Worm (Caenorhabditis elegans) whole organism, early embryonic: Measurements from ENCODE around the gene act-2.

Experiments used
- B0310.2 ChIP-seq: sonication (generic microtip); optimal IDR thresholded peaks from 2 replicates; lab custom pipeline; 2016; ENCODE audit warnings: mild to moderate bottlenecking, missing genetic modification characterization, missing compliant biosample characterization
- F13C5.2 ChIP-seq: sonication (generic microtip); optimal IDR thresholded peaks from 2 replicates; lab custom pipeline; 2017; ENCODE audit warnings: mild to moderate bottlenecking, missing genetic modification characterization, inconsistent platforms, missing compliant biosample characterization
- aly-1 ChIP-seq: sonication (generic microtip); optimal IDR thresholded peaks from 2 replicates; lab custom pipeline; 2016; ENCODE audit warnings: missing genetic modification characterization, missing compliant biosample characterization
- ama-1 ChIP-seq: fragments of 150-350 bp; optimal IDR thresholded peaks from 2 replicates; lab custom pipeline; 2014
- ceh-13 ChIP-seq: fragments of 200-800 bp; sonication (Bioruptor generic); optimal IDR thresholded peaks from 2 replicates; lab custom pipeline; 2018; ENCODE audit warnings: mild to moderate bottlenecking, missing genetic modification characterization, missing compliant biosample characterization
- ceh-36 ChIP-seq: sonication (generic microtip); optimal IDR thresholded peaks from 2 replicates; lab custom pipeline; 2016; ENCODE audit warnings: missing genetic modification characterization, inconsistent platforms, missing compliant biosample characterization
- ets-7 ChIP-seq: sonication (generic microtip); optimal IDR thresholded peaks from 2 replicates; lab custom pipeline; 2016; ENCODE audit warnings: missing genotype, missing genetic modification characterization, missing compliant biosample characterization
- flt-1 ChIP-seq: fragments of 200-800 bp; sonication (Bioruptor generic); IDR thresholded peaks from 2 replicates; pipeline ENCODE4 v1.3.6; 2022; ENCODE audit warnings: missing genetic modification characterization, missing compliant biosample characterization
- hmbx-1 ChIP-seq: sonication (generic microtip); optimal IDR thresholded peaks from 2 replicates; lab custom pipeline; 2016; ENCODE audit warnings: mild to moderate bottlenecking, missing genetic modification characterization, missing compliant biosample characterization
- hmg-4 ChIP-seq: fragments of 200-800 bp; sonication (Bioruptor generic); optimal IDR thresholded peaks from 2 replicates; lab custom pipeline; 2018; ENCODE audit warnings: mild to moderate bottlenecking, missing genetic modification characterization, missing compliant biosample characterization
- hnd-1 ChIP-seq: sonication (generic microtip); optimal IDR thresholded peaks from 2 replicates; lab custom pipeline; 2016; ENCODE audit warnings: missing genetic modification characterization, missing compliant biosample characterization
- pes-1 ChIP-seq: fragments of 200-800 bp; sonication (Bioruptor generic); IDR thresholded peaks from 2 replicates; pipeline ENCODE4 v1.3.6; 2022; ENCODE audit warnings: missing genetic modification reagents, missing genetic modification characterization, missing compliant biosample characterization
- scrt-1 ChIP-seq: fragments of 200-800 bp; sonication (Bioruptor generic); IDR thresholded peaks from 2 replicates; pipeline ENCODE4 v1.3.6; 2022; ENCODE audit warnings: missing genetic modification characterization, missing compliant biosample characterization
- sea-1 ChIP-seq: fragments of 200-800 bp; sonication (Bioruptor generic); conservative IDR thresholded peaks from 2 replicates; pipeline ENCODE4 v1.3.6; 2022; ENCODE audit warnings: missing genetic modification characterization, missing compliant biosample characterization
- tbx-11 ChIP-seq: fragments of 200-800 bp; sonication (Bioruptor generic); IDR thresholded peaks from 2 replicates; pipeline ENCODE4 v1.3.6; 2022; ENCODE audit warnings: missing genetic modification characterization, missing compliant biosample characterization
- tbx-37 ChIP-seq: fragments of 200-800 bp; sonication (Bioruptor generic); conservative IDR thresholded peaks from 2 replicates; pipeline ENCODE4 v1.3.6; 2022; ENCODE audit warnings: missing genetic modification reagents, missing genetic modification characterization, missing compliant biosample characterization
- tra-4 ChIP-seq: sonication (generic microtip); optimal IDR thresholded peaks from 2 replicates; lab custom pipeline; 2017; ENCODE audit warnings: missing genetic modification characterization, missing compliant biosample characterization

Gene act-2

DNA sequence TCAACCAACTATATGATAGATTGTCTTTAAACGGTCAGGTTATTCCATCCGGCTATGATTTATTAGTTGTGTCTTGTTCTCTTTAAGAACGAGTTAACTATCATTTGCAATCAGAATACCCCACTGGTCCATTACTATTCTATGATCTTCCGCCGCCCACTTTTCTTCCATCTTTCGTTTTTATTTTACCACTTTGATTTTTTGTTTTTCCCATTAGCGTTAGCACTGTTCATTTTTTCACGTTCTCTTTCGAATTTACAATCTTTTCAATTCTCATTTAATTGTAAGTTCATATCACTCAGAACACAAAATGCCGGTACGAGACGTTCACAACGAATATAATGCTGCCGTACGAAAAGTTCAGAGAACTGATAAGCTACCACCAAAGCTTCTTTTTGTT is 24.1 kb downstream of the act-2 start, which contains the start of gene T04C12.7:
T04C12.7 (plus strand) TSS at position 301 of the 400 bp plus-strand sequence.
- TF ChIP-seq hmbx-1 (tag; lab: Kevin White, UChicago) (no peak), B0310.2 (tag; lab: Kevin White, UChicago) (no peak), ceh-13 (GFP tag; lab: Kevin White, UChicago) (no peak), ama-1 (lab: Kevin White, UChicago) (no peak), hmg-4 (no peak), ets-7 (tag; lab: Kevin White, UChicago) (no peak)

DNA sequence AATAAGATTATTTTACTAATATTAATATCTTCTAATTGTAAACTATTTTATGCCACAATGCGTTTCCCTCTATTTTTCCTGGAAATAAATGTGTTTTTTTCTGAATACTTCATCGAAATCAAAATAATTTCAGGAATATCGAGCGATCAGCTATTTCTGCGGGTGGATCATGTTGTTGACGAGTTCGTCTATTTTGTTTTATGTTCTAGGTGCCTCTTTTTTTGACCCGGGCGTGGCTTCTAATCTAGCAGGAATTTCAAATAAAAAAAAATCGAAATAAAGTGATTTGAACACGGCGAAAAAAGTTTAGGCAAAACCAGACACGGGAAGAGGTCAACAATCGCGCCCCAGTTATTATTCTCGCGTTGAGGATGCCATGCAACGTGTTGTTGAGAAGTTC is 26.0 kb downstream of the act-2 start, which contains the start of gene T04C12.33:
T04C12.33 (plus strand) TSS at position 301 of the 400 bp plus-strand sequence.
- TF ChIP-seq B0310.2 (tag; lab: Kevin White, UChicago) = no peak
- no peak for TF ChIP-seq pes-1 (GFP tag; lab: Robert Waterston, UW)
- TF ChIP-seq ets-7 (tag; lab: Kevin White, UChicago) = no peak
- no peak for TF ChIP-seq F13C5.2
- no peak for TF ChIP-seq hnd-1 (tag; lab: Kevin White, UChicago)
- TF ChIP-seq tbx-37 = no peak
- no peak for TF ChIP-seq scrt-1 (GFP tag; lab: Robert Waterston, UW)
- TF ChIP-seq sea-1 (GFP tag; lab: Robert Waterston, UW) = no peak
- TF ChIP-seq tbx-11 (GFP tag; lab: Robert Waterston, UW) = no peak

DNA sequence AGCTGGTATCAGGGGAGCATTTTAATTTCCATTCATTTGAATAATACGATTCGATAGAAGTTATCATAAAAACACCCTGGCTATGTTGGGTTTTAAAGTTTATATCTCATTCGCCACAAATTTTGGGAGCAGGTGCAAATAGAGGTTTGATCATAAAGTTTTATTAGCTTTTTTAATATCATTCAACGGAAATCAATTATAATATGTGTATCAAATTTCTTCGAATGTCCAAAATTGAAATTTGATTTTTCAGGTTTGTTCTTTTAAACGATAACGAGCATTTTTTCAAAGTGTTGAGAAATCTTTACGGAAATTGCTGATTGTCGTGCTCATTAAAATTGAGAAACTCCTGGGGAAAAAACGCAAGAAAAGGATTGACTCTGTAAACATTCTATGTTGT is 29.3 kb downstream of the act-2 start, which contains the start of gene srh-74:
srh-74 (minus strand) TSS at position 101 of the 400 bp plus-strand sequence.
- TF ChIP-seq ceh-13 (GFP tag; lab: Kevin White, UChicago) = no peak
- no peak for TF ChIP-seq ama-1 (lab: Kevin White, UChicago)
- no peak for TF ChIP-seq scrt-1 (GFP tag; lab: Robert Waterston, UW)
- no peak for TF ChIP-seq tra-4 (tag; lab: Kevin White, UChicago)
- TF ChIP-seq hmbx-1 (tag; lab: Kevin White, UChicago) = no peak
- TF ChIP-seq aly-1 (tag; lab: Kevin White, UChicago) = no peak
- no peak for TF ChIP-seq sea-1 (GFP tag; lab: Robert Waterston, UW)
- no peak for TF ChIP-seq tbx-11 (GFP tag; lab: Robert Waterston, UW)
- no peak for TF ChIP-seq ceh-36 (tag; lab: Kevin White, UChicago)
- TF ChIP-seq tbx-37 = no peak
- no peak for TF ChIP-seq hmg-4
- no peak for TF ChIP-seq flt-1 (GFP tag; lab: Robert Waterston, UW)
- no peak for TF ChIP-seq ets-7 (tag; lab: Kevin White, UChicago)
- no peak for TF ChIP-seq F13C5.2
- no peak for TF ChIP-seq B0310.2 (tag; lab: Kevin White, UChicago)

- TF ChIP-seq sea-1 (GFP tag; lab: Robert Waterston, UW) (no peak), pes-1 (GFP tag; lab: Robert Waterston, UW) (no peak), ceh-13 (GFP tag; lab: Kevin White, UChicago) (no peak), tbx-11 (GFP tag; lab: Robert Waterston, UW) (no peak), F13C5.2 (no peak), hmg-4 (no peak), aly-1 (tag; lab: Kevin White, UChicago) (no peak), flt-1 (GFP tag; lab: Robert Waterston, UW) (no peak)
Measured at ce11 chrV:11046730-11047129, 31.2 kb downstream of the act-2 start, which contains the start of gene dhs-18. Gene dhs-18 (minus strand): TSS chrV:11046833.

DNA sequence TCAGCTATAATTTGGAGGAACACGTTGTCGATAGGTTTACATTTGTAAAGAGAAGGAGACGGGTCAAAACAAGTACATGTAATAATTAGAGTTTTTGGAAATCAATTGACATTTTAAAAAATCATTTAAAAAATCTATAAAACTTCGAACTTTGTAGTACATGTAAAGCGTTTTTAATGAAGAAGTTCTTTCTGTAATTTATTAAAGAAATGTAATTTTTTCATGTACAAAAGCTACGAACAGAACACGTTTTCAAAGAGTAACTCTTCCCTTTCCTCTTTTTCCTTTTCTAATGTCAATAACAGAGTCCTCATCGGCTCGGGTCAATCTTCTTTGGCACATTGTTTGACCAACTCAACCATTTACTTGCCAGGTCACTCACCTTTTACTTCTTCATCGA is 34.2 kb downstream of the act-2 start, which contains the start of gene C45B11.6:
C45B11.6 (plus strand) TSS at position 301 of the 400 bp plus-strand sequence.
- no peak for TF ChIP-seq sea-1 (GFP tag; lab: Robert Waterston, UW)
- TF ChIP-seq F13C5.2 = no peak
- no peak for TF ChIP-seq hmg-4
- no peak for TF ChIP-seq B0310.2 (tag; lab: Kevin White, UChicago)
- no peak for TF ChIP-seq ama-1 (lab: Kevin White, UChicago)
- no peak for TF ChIP-seq tbx-37
- no peak for TF ChIP-seq ceh-13 (GFP tag; lab: Kevin White, UChicago)
- TF ChIP-seq tra-4 (tag; lab: Kevin White, UChicago) = no peak
- no peak for TF ChIP-seq hnd-1 (tag; lab: Kevin White, UChicago)
- no peak for TF ChIP-seq aly-1 (tag; lab: Kevin White, UChicago)
- no peak for TF ChIP-seq hmbx-1 (tag; lab: Kevin White, UChicago)
- TF ChIP-seq flt-1 (GFP tag; lab: Robert Waterston, UW) = no peak
- no peak for TF ChIP-seq tbx-11 (GFP tag; lab: Robert Waterston, UW)
- no peak for TF ChIP-seq scrt-1 (GFP tag; lab: Robert Waterston, UW)
- no peak for TF ChIP-seq ets-7 (tag; lab: Kevin White, UChicago)
- no peak for TF ChIP-seq ceh-36 (tag; lab: Kevin White, UChicago)
- TF ChIP-seq pes-1 (GFP tag; lab: Robert Waterston, UW) = no peak

DNA sequence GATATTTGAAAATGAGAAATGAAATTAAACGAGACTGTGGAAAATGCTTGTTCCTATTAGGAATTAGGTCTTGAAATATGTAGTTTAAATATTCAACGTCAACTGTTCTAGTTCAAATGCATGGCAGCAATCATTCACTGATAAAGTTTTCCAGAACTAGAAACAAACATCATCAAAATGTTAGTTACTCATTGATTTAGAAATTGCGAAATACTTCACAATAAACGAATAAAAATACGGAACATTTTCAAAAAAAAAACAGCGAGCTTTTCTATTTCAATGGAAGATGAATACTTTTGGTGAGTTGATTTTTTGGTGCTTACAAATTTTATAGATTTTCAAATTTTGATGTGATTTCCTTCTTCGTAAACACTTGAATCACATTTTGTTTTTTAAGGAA is 35.4 kb downstream of the act-2 start, which contains the start of gene C45B11.2:
C45B11.2 (plus strand) TSS at position 173 of the 400 bp plus-strand sequence.
- TF ChIP-seq hmbx-1 (tag; lab: Kevin White, UChicago) (no peak), ceh-13 (GFP tag; lab: Kevin White, UChicago) (no peak), aly-1 (tag; lab: Kevin White, UChicago) (no peak), sea-1 (GFP tag; lab: Robert Waterston, UW) (no peak), F13C5.2 (no peak), pes-1 (GFP tag; lab: Robert Waterston, UW) (no peak), ama-1 (lab: Kevin White, UChicago) (no peak), flt-1 (GFP tag; lab: Robert Waterston, UW) (no peak), B0310.2 (tag; lab: Kevin White, UChicago) (no peak), tbx-11 (GFP tag; lab: Robert Waterston, UW) (no peak), ceh-36 (tag; lab: Kevin White, UChicago) (no peak), tbx-37 (no peak), ets-7 (tag; lab: Kevin White, UChicago) (no peak), hnd-1 (tag; lab: Kevin White, UChicago) (no peak)

DNA sequence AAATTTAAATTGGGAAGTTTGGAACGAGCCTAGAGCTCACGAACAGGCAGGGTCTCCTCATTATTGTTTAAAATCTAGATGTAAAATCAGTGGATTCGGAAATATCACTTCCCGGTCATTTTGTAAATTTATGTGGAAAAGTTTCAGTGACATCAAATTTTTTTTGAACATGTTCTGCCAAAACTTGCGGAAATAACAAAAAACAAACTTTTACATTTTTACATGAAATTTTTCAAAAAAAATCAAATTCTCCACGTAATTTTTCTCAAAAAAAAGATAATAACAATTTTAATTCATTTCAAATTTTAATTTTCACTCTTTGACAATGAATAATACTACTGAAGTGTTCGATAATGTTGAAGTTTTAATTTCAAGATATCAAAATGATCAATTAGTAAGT is 36.5 kb downstream of the act-2 start, which contains the start of gene C45B11.5:
C45B11.5 (plus strand) TSS at position 301 of the 400 bp plus-strand sequence.
- TF ChIP-seq scrt-1 (GFP tag; lab: Robert Waterston, UW) (no peak), hnd-1 (tag; lab: Kevin White, UChicago) (no peak), sea-1 (GFP tag; lab: Robert Waterston, UW) (no peak), ama-1 (lab: Kevin White, UChicago) (no peak), ceh-13 (GFP tag; lab: Kevin White, UChicago) (no peak), F13C5.2 (no peak), ceh-36 (tag; lab: Kevin White, UChicago) (no peak), tra-4 (tag; lab: Kevin White, UChicago) (no peak), pes-1 (GFP tag; lab: Robert Waterston, UW) (no peak), B0310.2 (tag; lab: Kevin White, UChicago) (no peak), hmg-4 (no peak), tbx-37 (no peak), aly-1 (tag; lab: Kevin White, UChicago) (no peak), ets-7 (tag; lab: Kevin White, UChicago) (no peak), tbx-11 (GFP tag; lab: Robert Waterston, UW) (no peak), hmbx-1 (tag; lab: Kevin White, UChicago) (no peak), flt-1 (GFP tag; lab: Robert Waterston, UW) (no peak)
